Worm (Caenorhabditis elegans) whole organism, L4/young adult: ENCODE measurements around the gene Y26G10.1.

Source experiments
- dao-5 ChIP-seq: sonication (generic microtip); optimal IDR thresholded peaks from 2 replicates; lab custom pipeline; 2016; ENCODE audit warnings: missing genotype, missing genetic modification characterization, moderate library complexity, missing compliant biosample characterization
- him-1 ChIP-seq: sonication (generic microtip); optimal IDR thresholded peaks from 2 replicates; lab custom pipeline; 2016; ENCODE audit warnings: missing genotype, missing genetic modification reagents, missing genetic modification characterization, missing compliant biosample characterization

DNA sequence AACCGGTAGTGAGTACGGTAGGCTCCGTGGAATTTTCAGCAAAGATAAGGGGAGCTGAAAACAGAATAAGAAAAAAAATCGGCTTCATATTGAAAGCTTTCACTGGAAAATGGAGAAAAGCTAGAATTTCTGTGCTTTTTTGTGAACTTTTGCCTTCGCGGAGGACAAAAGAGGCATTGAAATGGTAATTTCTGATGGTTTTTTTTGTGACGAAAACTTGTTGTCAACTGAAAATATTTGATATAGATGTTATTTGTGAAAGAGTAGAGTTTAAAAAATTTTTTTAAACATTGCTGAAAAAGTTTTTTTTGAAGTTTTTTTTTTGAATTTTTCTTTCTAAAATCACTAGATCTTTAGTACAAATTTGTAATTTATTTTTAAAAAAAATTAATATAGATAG lies 8.8 kb downstream of the Y26G10.1 start, which contains the start of gene F59A1.18:
- TF ChIP-seq him-1 (no peak), dao-5 (tag; lab: Kevin White, UChicago) (no peak)
